Worm (Caenorhabditis elegans): ENCODE measurements around the gene Y43D4A.5.

Y43D4A.5 gene

DNA sequence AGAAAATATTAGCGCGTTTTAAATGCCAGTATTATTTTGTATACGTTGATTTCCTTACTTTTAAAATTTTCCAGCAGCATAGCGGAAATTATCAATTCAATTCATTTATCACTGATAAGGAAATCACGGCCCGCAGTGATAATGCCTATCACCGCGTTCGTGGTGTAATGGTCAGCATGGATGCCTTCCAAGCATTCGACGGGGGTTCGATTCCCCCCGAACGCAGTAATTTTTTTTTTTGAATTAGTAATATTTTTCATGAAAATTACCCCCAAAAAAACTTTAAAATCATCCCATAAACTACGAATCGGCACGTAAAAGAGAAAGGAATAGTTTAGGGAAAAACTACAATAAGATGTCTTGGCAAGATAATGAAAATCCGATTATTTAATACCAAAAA is 526 bp upstream of the Y43D4A.5 start (continued):
- peak; percentile 69 for TF ChIP-seq hlh-12 (tag; optimal IDR thresholded peaks at IDR 0.05)
- peak; percentile 33 for TF ChIP-seq rcor-1 (GFP tag; IDR thresholded peaks at IDR 0.05)
- peak; percentile 14; the same call in 1 of the 2 replicates for TF ChIP-seq ztf-6 (GFP tag; IDR thresholded peaks at IDR 0.05)
- TF ChIP-seq ztf-25 (GFP tag; IDR thresholded peaks at IDR 0.05) = peak; percentile 91; the same call in 1 of the 2 replicates
- peak; percentile 94 for TF ChIP-seq die-1 (tag; optimal IDR thresholded peaks at IDR 0.05)
- no peak for TF ChIP-seq nfyb-1 (GFP tag; IDR thresholded peaks at IDR 0.05)
- peak; percentile 17 for TF ChIP-seq tlf-1 (GFP tag; optimal IDR thresholded peaks at IDR 0.05)
- peak; percentile 65 for TF ChIP-seq T07F8.4 (tag; optimal IDR thresholded peaks at IDR 0.05)
- no peak for TF ChIP-seq ztf-26 (tag; optimal IDR thresholded peaks at IDR 0.05)
- 0 out of 2 replicates have a peak, but pooled peaks have one; percentile 19 for TF ChIP-seq sea-2 (GFP tag; IDR thresholded peaks at IDR 0.05)
- peak; percentile 25 for TF ChIP-seq lsl-1 (GFP tag; optimal IDR thresholded peaks at IDR 0.05)
- peak; percentile 11 for TF ChIP-seq F49E8.2 (tag; optimal IDR thresholded peaks at IDR 0.05; ENCODE audit: insufficient read depth)
- peak; percentile 86 for TF ChIP-seq nhr-90 (tag; optimal IDR thresholded peaks at IDR 0.05)
- TF ChIP-seq let-607 (tag; optimal IDR thresholded peaks at IDR 0.05) = peak in 1 of 2 experiments; percentile 41
- TF ChIP-seq hmg-1.2 (GFP tag; IDR thresholded peaks at IDR 0.05) = peak; percentile 60; the same call in 1 of the 2 replicates
- TF ChIP-seq somi-1 (GFP tag; optimal IDR thresholded peaks at IDR 0.05) = no peak
- TF ChIP-seq F22D6.2 (tag; optimal IDR thresholded peaks at IDR 0.05) = peak; percentile 2
- TF ChIP-seq hrde-1 (tag; optimal IDR thresholded peaks at IDR 0.05; ENCODE audit: borderline replicate concordance) = peak; percentile 57
- TF ChIP-seq B0261.1 (tag; optimal IDR thresholded peaks at IDR 0.05) = peak; percentile 79
- TF ChIP-seq snpc-1.1 (tag; optimal IDR thresholded peaks at IDR 0.05; ENCODE audit: insufficient read depth) = peak; percentile 59
- TF ChIP-seq egl-44 (GFP tag; IDR thresholded peaks at IDR 0.05) = peak; percentile 61; the same call in 1 of the 2 replicates
- no peak for TF ChIP-seq F55B11.4 (tag; optimal IDR thresholded peaks at IDR 0.05; ENCODE audit: borderline replicate concordance, insufficient read depth)
- peak; percentile 56 for TF ChIP-seq attf-5 (GFP tag; optimal IDR thresholded peaks at IDR 0.05)
- no peak for TF ChIP-seq lsy-27 (tag; optimal IDR thresholded peaks at IDR 0.05; ENCODE audit: borderline replicate concordance, insufficient read depth)

DNA sequence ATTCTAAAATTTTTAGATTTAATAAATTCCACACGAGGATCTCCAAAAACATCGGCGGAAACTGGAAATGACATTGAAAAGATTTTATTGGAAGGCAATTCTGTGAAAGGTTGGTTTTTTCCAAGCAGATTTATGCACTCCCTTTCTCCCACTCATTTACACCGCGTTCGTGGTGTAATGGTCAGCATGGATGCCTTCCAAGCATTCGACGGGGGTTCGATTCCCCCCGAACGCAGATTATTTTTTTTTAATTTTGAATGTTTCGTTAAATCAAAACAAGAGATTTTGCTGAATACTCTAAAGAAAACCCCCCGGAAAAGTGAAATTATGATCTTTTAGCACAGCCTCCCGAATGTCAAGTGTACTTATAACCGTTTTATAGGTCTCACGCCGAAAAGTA is 370 bp downstream of the Y43D4A.5 start:
- peak; percentile 37 for TF ChIP-seq T07F8.4 (tag; optimal IDR thresholded peaks at IDR 0.05)
- peak; percentile 83 for TF ChIP-seq lin-26 (GFP tag; IDR thresholded peaks at IDR 0.05)
- TF ChIP-seq ztf-18 (tag; optimal IDR thresholded peaks at IDR 0.05) = peak; percentile 51
- TF ChIP-seq gei-17 (GFP tag; optimal IDR thresholded peaks at IDR 0.05) = no peak
- TF ChIP-seq F37B4.10 (GFP tag; IDR thresholded peaks at IDR 0.05) = no peak
- TF ChIP-seq repo-1 (tag; optimal IDR thresholded peaks at IDR 0.05) = peak; percentile 50
- TF ChIP-seq hrde-1 (tag; optimal IDR thresholded peaks at IDR 0.05; ENCODE audit: borderline replicate concordance) = peak; percentile 18
- no peak for TF ChIP-seq T26A5.8 (tag; optimal IDR thresholded peaks at IDR 0.05)
- no peak for TF ChIP-seq ceh-91 (GFP tag; IDR thresholded peaks at IDR 0.05)
- TF ChIP-seq pbrm-1 (GFP tag; IDR thresholded peaks at IDR 0.05) = peak; percentile 36; the same call in 1 of the 2 replicates
- peak; percentile 37 for TF ChIP-seq ceh-27 (GFP tag; optimal IDR thresholded peaks at IDR 0.05)
- peak; percentile 78 for TF ChIP-seq dox-1 (GFP tag; IDR thresholded peaks at IDR 0.05)
- no peak for TF ChIP-seq bed-2 (GFP tag; IDR thresholded peaks at IDR 0.05)
- peak; percentile 99 for TF ChIP-seq tbp1 (GFP tag; optimal IDR thresholded peaks at IDR 0.05)
- 0 out of 2 replicates have a peak, but pooled peaks have one; percentile 41 for TF ChIP-seq Y56A3A.18 (GFP tag; IDR thresholded peaks at IDR 0.05)
- no peak for TF ChIP-seq egl-18 (GFP tag; IDR thresholded peaks at IDR 0.05)
- TF ChIP-seq efl-1 (GFP tag; optimal IDR thresholded peaks at IDR 0.05) = no peak
- TF ChIP-seq rec-8 (tag; optimal IDR thresholded peaks at IDR 0.05) = peak; percentile 47 to 72
- TF ChIP-seq B0035.1 (tag; optimal IDR thresholded peaks at IDR 0.05) = no peak
- TF ChIP-seq rcor-1 (GFP tag; IDR thresholded peaks at IDR 0.05) = peak; percentile 38
- TF ChIP-seq F22D6.2 (tag; optimal IDR thresholded peaks at IDR 0.05) = peak; percentile 21
- TF ChIP-seq athp-1 (tag; optimal IDR thresholded peaks at IDR 0.05) = peak; percentile 17
- TF ChIP-seq him-1 (tag; optimal IDR thresholded peaks at IDR 0.05) = peak; percentile 85
- no peak for TF ChIP-seq ccch-3 (GFP tag; optimal IDR thresholded peaks at IDR 0.05)
- TF ChIP-seq let-526 (GFP tag; IDR thresholded peaks at IDR 0.05) = no peak
- TF ChIP-seq Y53F4B.3 (GFP tag; IDR thresholded peaks at IDR 0.05) = 0 out of 2 replicates have a peak, but pooled peaks have one; percentile 17
- no peak for TF ChIP-seq nhr-27 (tag; optimal IDR thresholded peaks at IDR 0.05)

Measured in whole organism, young adult.